Fruit fly (Drosophila melanogaster) whole organism: Measurements from ENCODE around the gene CG6409.

ENCODE experiments used
- CG8478 ChIP-seq: fragments of >200 bp; optimal IDR thresholded peaks from 2 replicates; lab custom pipeline; 2018; ENCODE audit warnings: inconsistent platforms
- Dll ChIP-seq: fragments of >200 bp; optimal IDR thresholded peaks from 2 replicates; lab custom pipeline; 2017
- EcR ChIP-seq, 2 experiments: fragments of >200 bp; optimal IDR thresholded peaks; 2 replicates each; lab custom pipeline; 2017; ENCODE audit warnings: missing biosample characterization in 2 of 2, missing genetic modification characterization in 2 of 2, missing genetic modification reagents in 2 of 2
- pan ChIP-seq: fragments of >200 bp; optimal IDR thresholded peaks from 2 replicates; lab custom pipeline; 2017
- psq ChIP-seq: fragments of >200 bp; optimal IDR thresholded peaks from 2 replicates; lab custom pipeline; 2017
- usp ChIP-seq: fragments of >200 bp; optimal IDR thresholded peaks from 2 replicates; lab custom pipeline; 2017; ENCODE audit warnings: missing biosample characterization, missing genetic modification characterization, mixed read lengths

CG6409 gene

dm6 chr3L:10862544-10863474, 19.4 kb downstream of the CG6409 start:
- TF ChIP-seq psq = no peak
- TF ChIP-seq CG8478 (lab: Kevin White, UChicago) = no peak
- no peak for TF ChIP-seq pan (lab: Kevin White, UChicago)
- no peak for TF ChIP-seq usp (GFP tag; lab: Kevin White, UChicago)
- TF ChIP-seq EcR (GFP tag; optimal IDR thresholded peaks at IDR 0.05; lab: Kevin White, UChicago) = no peak
- TF ChIP-seq Dll = no peak

- TF ChIP-seq Dll (no peak), EcR (GFP tag; optimal IDR thresholded peaks at IDR 0.05; lab: Kevin White, UChicago) (no peak), usp (GFP tag; lab: Kevin White, UChicago) (no peak), psq (no peak), CG8478 (lab: Kevin White, UChicago) (no peak), pan (lab: Kevin White, UChicago) (no peak)
These were observed 20.3 kb downstream of the CG6409 start for dm6 chr3L:10861657-10862543.

dm6 chr3L:10860042-10860643, 22.0 kb downstream of the CG6409 start:
- TF ChIP-seq EcR (GFP tag; optimal IDR thresholded peaks at IDR 0.05; lab: Kevin White, UChicago) (no peak), CG8478 (lab: Kevin White, UChicago) (no peak), pan (lab: Kevin White, UChicago) (no peak), usp (GFP tag; lab: Kevin White, UChicago) (no peak), Dll (no peak), psq (no peak)

DNA sequence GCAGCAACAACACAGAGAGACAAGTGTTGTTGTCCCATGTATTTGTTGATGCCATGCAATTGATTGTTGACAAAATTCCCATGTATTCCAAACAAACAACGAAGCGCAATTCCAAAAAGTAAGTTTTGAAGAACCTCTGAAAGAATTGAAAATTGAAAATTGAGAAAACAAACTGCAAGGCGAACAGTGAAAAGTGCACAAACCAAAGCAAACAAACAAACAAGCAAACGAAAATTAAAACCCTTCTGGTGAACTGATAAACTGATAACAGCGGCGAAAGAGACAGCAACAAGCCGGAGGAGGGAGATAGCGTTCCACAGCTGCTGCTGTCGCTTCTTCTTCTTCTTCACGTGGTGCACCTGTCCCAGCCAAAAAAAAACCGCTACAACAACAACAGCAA, 23.6 kb downstream of the CG6409 start:
- no peak for TF ChIP-seq usp (GFP tag; lab: Kevin White, UChicago)
- TF ChIP-seq Dll = no peak
- no peak for TF ChIP-seq psq
- TF ChIP-seq CG8478 (lab: Kevin White, UChicago) = no peak
- TF ChIP-seq pan (lab: Kevin White, UChicago) = no peak
- no peak for TF ChIP-seq EcR (GFP tag; optimal IDR thresholded peaks at IDR 0.05; lab: Kevin White, UChicago)

DNA sequence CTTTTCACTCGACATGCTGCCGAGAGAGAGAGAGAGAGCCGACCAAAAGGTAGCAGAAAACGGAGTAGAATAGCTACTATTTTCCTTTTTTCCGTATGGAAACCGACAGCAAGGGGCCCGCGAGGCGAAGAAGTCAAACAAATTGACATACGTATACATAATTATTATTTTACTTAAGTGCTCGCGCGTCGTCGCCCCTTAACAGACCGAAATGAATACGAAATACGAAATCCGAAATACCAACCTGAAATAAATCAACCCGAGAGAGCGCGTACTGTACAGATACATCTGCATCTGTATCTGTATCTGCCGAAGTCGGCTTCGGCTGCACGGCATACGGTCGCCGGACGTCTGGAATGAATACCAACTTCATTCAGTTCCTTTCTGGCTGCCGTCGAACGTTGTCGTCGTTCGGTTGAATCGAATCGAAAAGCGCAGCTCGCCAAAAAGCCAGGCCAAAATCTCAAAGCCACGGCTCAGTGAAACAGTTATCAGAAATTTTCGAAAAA, 24.6 kb downstream of the CG6409 start:
- no peak for TF ChIP-seq pan (lab: Kevin White, UChicago)
- no peak for TF ChIP-seq Dll
- TF ChIP-seq EcR (GFP tag; optimal IDR thresholded peaks at IDR 0.05; lab: Kevin White, UChicago) = peak in 1 of 2 experiments; percentile 71
- TF ChIP-seq usp (GFP tag; lab: Kevin White, UChicago) = no peak
- peak; percentile 22 for TF ChIP-seq CG8478 (lab: Kevin White, UChicago)
- no peak for TF ChIP-seq psq

dm6 chr3L:10856534-10857030, 25.6 kb downstream of the CG6409 start:
- no peak for TF ChIP-seq psq
- TF ChIP-seq pan (lab: Kevin White, UChicago) = no peak
- peak in 1 of 2 experiments; percentile 43 for TF ChIP-seq EcR (GFP tag; optimal IDR thresholded peaks at IDR 0.05; lab: Kevin White, UChicago)
- TF ChIP-seq CG8478 (lab: Kevin White, UChicago) = peak; percentile 98
- peak; percentile 86 for TF ChIP-seq Dll
- no peak for TF ChIP-seq usp (GFP tag; lab: Kevin White, UChicago)

DNA sequence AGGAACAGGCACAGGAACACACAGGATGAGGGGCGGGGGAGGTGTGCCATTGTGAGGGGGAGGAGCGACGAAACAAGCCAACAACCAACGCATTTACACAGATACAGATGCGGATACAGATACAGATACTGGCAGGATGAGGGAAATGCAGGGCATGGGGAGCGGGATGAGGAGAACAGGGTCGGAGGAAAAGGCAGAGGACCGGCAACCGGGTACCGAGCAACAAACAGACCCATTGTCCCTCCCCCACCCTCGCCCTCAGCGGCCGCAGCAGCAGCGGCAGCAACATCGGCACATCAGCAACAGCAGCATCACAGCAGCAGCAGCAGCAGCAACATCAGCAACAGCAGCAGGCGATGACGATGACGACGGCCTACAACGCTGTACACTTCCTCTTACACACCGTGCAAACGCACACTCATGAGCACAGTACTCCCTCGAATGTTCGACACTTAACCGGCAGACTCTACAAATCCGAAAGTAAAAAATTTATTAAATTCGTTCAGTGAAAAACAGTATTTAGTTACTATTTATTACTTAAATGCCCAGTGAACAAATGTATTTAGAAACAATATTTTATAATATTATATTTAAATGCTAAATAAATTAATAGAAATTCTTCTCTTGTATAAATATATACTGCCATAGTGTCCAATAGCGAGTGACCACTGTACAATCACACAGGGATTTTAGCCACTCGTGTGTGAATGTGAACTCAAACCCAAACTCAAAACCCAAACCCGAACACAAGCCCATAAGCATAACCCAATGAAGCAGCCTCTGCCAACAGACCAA, 26.6 kb downstream of the CG6409 start:
- TF ChIP-seq Dll (peak; percentile 45), EcR (GFP tag; optimal IDR thresholded peaks at IDR 0.05; lab: Kevin White, UChicago) (no peak)

DNA sequence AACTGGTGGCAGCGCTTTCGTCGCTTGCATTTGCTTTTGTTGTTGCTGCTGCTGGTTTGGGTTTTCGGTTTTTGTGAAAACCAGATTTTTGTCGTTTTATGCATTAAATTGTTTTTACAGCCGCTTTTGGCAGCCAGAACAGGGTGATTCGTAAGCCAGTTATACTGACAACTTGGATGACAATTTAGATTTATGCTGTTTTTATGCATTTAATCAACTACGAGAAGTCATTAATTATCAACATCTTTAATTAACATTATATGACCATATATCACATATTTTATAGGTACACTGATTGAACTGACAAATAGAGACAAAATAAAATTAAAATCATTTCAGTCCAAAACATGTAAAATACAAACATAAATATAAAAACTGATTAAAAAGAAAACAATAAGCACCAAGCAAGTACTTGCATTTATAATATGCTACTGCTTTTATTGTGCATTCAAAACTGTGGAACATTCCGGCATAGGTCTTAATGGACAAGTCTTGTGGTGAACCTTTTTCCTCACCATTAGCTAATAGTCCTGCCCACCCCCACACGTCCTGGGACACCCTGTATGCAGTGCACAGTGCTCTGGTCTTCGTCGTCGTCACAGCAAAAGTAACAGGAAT, 27.3 kb downstream of the CG6409 start:
- no peak for TF ChIP-seq usp (GFP tag; lab: Kevin White, UChicago)
- no peak for TF ChIP-seq psq

DNA sequence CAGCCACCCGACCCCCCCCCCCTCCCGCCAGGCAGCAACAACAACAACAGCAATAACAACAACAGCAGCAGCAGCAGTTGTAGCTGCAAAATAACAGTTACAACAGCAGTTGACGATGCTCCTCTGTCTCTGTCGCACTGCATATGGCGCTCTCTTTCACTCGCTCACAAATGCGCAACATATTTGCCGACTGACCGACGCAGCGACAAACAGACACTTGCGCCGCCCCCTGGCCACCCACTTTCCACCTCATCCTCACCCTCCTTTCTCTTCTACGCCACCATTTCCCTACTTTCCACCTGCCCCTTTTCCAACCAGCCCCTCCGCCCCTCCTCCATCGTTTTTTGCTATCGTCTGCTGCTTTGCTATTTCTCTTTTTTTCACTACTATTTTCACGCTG, 28.2 kb downstream of the CG6409 start:
- TF ChIP-seq Dll (no peak), CG8478 (lab: Kevin White, UChicago) (no peak), pan (lab: Kevin White, UChicago) (no peak), psq (no peak), usp (GFP tag; lab: Kevin White, UChicago) (no peak)

dm6 chr3L:10853618-10854017, 28.6 kb downstream of the CG6409 start:
- TF ChIP-seq pan (lab: Kevin White, UChicago) = no peak
- no peak for TF ChIP-seq CG8478 (lab: Kevin White, UChicago)
- no peak for TF ChIP-seq EcR (GFP tag; optimal IDR thresholded peaks at IDR 0.05; lab: Kevin White, UChicago)
- no peak for TF ChIP-seq usp (GFP tag; lab: Kevin White, UChicago)
- TF ChIP-seq Dll = no peak
- TF ChIP-seq psq = no peak
